Worm (Caenorhabditis elegans) whole organism, L1 larva: ENCODE results near the gene K08E5.5.

Experiments
- aly-2 ChIP-seq: fragments of 150-350 bp; optimal IDR thresholded peaks from 2 replicates; lab custom pipeline; 2014; ENCODE audit warnings: missing biosample characterization, missing genetic modification characterization
- ceh-63 ChIP-seq: fragments of 200-800 bp; sonication (Bioruptor generic); optimal IDR thresholded peaks from 2 replicates; lab custom pipeline; 2018; ENCODE audit warnings: mild to moderate bottlenecking, missing genetic modification characterization, missing compliant biosample characterization
- ceh-88 ChIP-seq: fragments of 200-800 bp; sonication (Bioruptor generic); IDR thresholded peaks from 2 replicates; pipeline ENCODE4 v1.3.6; 2022; ENCODE audit warnings: missing genetic modification characterization, missing compliant biosample characterization
- dsc-1 ChIP-seq: sonication (generic microtip); optimal IDR thresholded peaks from 2 replicates; lab custom pipeline; 2016; ENCODE audit warnings: mild to moderate bottlenecking, missing genetic modification characterization, missing compliant biosample characterization
- egl-13 ChIP-seq: sonication (generic microtip); optimal IDR thresholded peaks from 2 replicates; lab custom pipeline; 2016; ENCODE audit warnings: missing genotype, missing genetic modification reagents, missing genetic modification characterization, missing compliant biosample characterization
- elt-2 ChIP-seq: sonication (generic microtip); optimal IDR thresholded peaks from 2 replicates; lab custom pipeline; 2016; ENCODE audit warnings: missing genetic modification characterization, mild to moderate bottlenecking, inconsistent platforms, missing compliant biosample characterization, missing genetic modification reagents
- fkh-10 ChIP-seq: sonication (generic microtip); optimal IDR thresholded peaks from 2 replicates; lab custom pipeline; 2017; ENCODE audit warnings: missing biosample characterization, missing genetic modification reagents, missing genetic modification characterization
- fkh-4 ChIP-seq: sonication (generic microtip); optimal IDR thresholded peaks from 2 replicates; lab custom pipeline; 2016; ENCODE audit warnings: missing compliant biosample characterization, missing genetic modification characterization, borderline replicate concordance
- fkh-8 ChIP-seq: sonication (generic microtip); optimal IDR thresholded peaks from 2 replicates; lab custom pipeline; 2016; ENCODE audit warnings: mild to moderate bottlenecking, missing genetic modification characterization, missing compliant biosample characterization
- fos-1 ChIP-seq: fragments of 150-350 bp; optimal IDR thresholded peaks from 2 replicates; lab custom pipeline; 2014; ENCODE audit warnings: missing biosample characterization, missing genetic modification characterization
- grh-1 ChIP-seq: fragments of 200-800 bp; sonication (Bioruptor generic); IDR thresholded peaks from 2 replicates; pipeline ENCODE4 v1.3.6; 2022; ENCODE audit warnings: missing genetic modification reagents, missing genetic modification characterization, missing compliant biosample characterization
- hlh-17 ChIP-seq: fragments of 200-800 bp; sonication (Bioruptor generic); optimal IDR thresholded peaks from 2 replicates; lab custom pipeline; 2018; ENCODE audit warnings: missing genetic modification characterization, mild to moderate bottlenecking, missing compliant biosample characterization, moderate library complexity, borderline replicate concordance
- hpl-2 ChIP-seq: fragments of 150-350 bp; optimal IDR thresholded peaks from 2 replicates; lab custom pipeline; 2014; ENCODE audit warnings: missing biosample characterization, missing genetic modification reagents, missing genetic modification characterization
- isw-1 ChIP-seq: fragments of 200-800 bp; sonication (Bioruptor generic); IDR thresholded peaks from 2 replicates; pipeline ENCODE4 v1.3.6; 2022; ENCODE audit warnings: missing genetic modification characterization, missing compliant biosample characterization
- lin-13 ChIP-seq: fragments of 150-350 bp; optimal IDR thresholded peaks from 2 replicates; lab custom pipeline; 2014; ENCODE audit warnings: missing biosample characterization, missing genetic modification reagents, missing genetic modification characterization
- lin-15B ChIP-seq: fragments of 150-350 bp; sonication (generic microtip); optimal IDR thresholded peaks from 3 replicates; lab custom pipeline; 2014; ENCODE audit warnings: missing biosample characterization, missing genetic modification characterization
- lin-35 ChIP-seq, 2 experiments: fragments of 150-350 bp; optimal IDR thresholded peaks; 2 replicates each; lab custom pipeline; 2014; ENCODE audit warnings: missing biosample characterization in 2 of 2, missing genetic modification characterization in 2 of 2, missing genetic modification reagents in 2 of 2
- lin-39 ChIP-seq: fragments of 150-350 bp; optimal IDR thresholded peaks from 2 replicates; lab custom pipeline; 2014; ENCODE audit warnings: missing biosample characterization, missing genetic modification reagents, missing genetic modification characterization
- mab-9 ChIP-seq: fragments of 200-800 bp; sonication (Bioruptor generic); IDR thresholded peaks from 2 replicates; pipeline ENCODE4 v1.3.6; 2022; ENCODE audit warnings: missing genetic modification reagents, missing genetic modification characterization, missing compliant biosample characterization
- mef-2 ChIP-seq: fragments of 150-350 bp; optimal IDR thresholded peaks from 2 replicates; lab custom pipeline; 2014; ENCODE audit warnings: missing biosample characterization, missing genetic modification characterization
- nhr-47 ChIP-seq: sonication (generic microtip); optimal IDR thresholded peaks from 2 replicates; lab custom pipeline; 2016; ENCODE audit warnings: mild to moderate bottlenecking, missing genetic modification characterization, moderate library complexity, missing compliant biosample characterization
- nhr-71 ChIP-seq: sonication (generic microtip); optimal IDR thresholded peaks from 2 replicates; lab custom pipeline; 2016; ENCODE audit warnings: mild to moderate bottlenecking, missing genetic modification characterization, moderate library complexity, missing compliant biosample characterization
- rnt-1 ChIP-seq: sonication (generic microtip); optimal IDR thresholded peaks from 2 replicates; lab custom pipeline; 2016; ENCODE audit warnings: mild to moderate bottlenecking, missing genetic modification characterization, moderate library complexity, missing compliant biosample characterization
- sup-37 ChIP-seq: fragments of 200-800 bp; sonication (Bioruptor generic); optimal IDR thresholded peaks from 2 replicates; lab custom pipeline; 2018; ENCODE audit warnings: mild to moderate bottlenecking, missing genetic modification characterization, missing compliant biosample characterization
- swsn-7 ChIP-seq: sonication (generic microtip); optimal IDR thresholded peaks from 2 replicates; lab custom pipeline; 2016; ENCODE audit warnings: missing genetic modification characterization, missing compliant biosample characterization
- unc-62 ChIP-seq: fragments of 150-350 bp; optimal IDR thresholded peaks from 2 replicates; lab custom pipeline; 2014; ENCODE audit warnings: missing biosample characterization, missing genetic modification reagents, missing genetic modification characterization
- xbp-1 ChIP-seq: sonication (generic microtip); optimal IDR thresholded peaks from 2 replicates; lab custom pipeline; 2016; ENCODE audit warnings: missing genetic modification characterization, missing compliant biosample characterization
- zag-1 ChIP-seq: fragments of 150-350 bp; optimal IDR thresholded peaks from 2 replicates; lab custom pipeline; 2014; ENCODE audit warnings: missing biosample characterization, missing genetic modification characterization
- ztf-11 ChIP-seq, 2 experiments: sonication (generic microtip); optimal IDR thresholded peaks; 2 replicates each; lab custom pipeline; 2016 to 2017; ENCODE audit warnings: missing genetic modification characterization in 2 of 2, missing biosample characterization in 1 of 2, missing compliant biosample characterization in 1 of 2

Gene K08E5.5

DNA sequence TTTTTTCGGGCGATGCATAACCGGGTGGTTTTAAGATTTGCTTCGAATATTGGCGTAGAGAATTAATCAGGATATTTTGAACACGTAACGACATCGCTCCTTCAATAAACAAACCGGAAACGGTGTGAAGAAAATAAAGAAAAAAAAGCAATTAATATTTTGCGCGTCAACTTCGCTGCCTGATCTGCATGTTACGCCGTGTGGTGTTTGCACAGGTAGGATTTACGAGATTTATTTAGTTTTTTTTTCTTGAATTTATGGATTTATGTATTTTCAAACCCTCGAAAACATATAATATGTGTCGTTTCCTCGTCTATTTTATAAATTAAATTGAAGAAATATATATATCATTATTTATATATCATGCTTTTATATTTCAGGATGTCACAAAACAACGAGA lies 45.6 kb downstream of the K08E5.5 start, which contains the start of the genes ZK1128.1 and mett-10 (continued):
- TF ChIP-seq aly-2 (tag; lab: Kevin White, UChicago) (no peak), zag-1 (tag; lab: Kevin White, UChicago) (no peak), unc-62 (no peak), fkh-10 (GFP tag; lab: Kevin White, UChicago) (no peak), lin-15B (tag; lab: Kevin White, UChicago) (peak; percentile 4), mef-2 (tag; lab: Kevin White, UChicago) (no peak), hpl-2 (GFP tag; lab: Kevin White, UChicago) (no peak), ceh-88 (no peak), dsc-1 (tag; lab: Kevin White, UChicago) (no peak), isw-1 (GFP tag; lab: Robert Waterston, UW) (0 out of 2 replicates have a peak, but pooled peaks have one; percentile 6), lin-39 (tag; lab: Kevin White, UChicago) (no peak), mab-9 (GFP tag; lab: Robert Waterston, UW) (no peak), hlh-17 (GFP tag; lab: Kevin White, UChicago) (no peak), grh-1 (no peak), nhr-47 (tag; lab: Kevin White, UChicago) (peak; percentile 31), xbp-1 (tag; lab: Kevin White, UChicago) (peak; percentile 12), swsn-7 (no peak), nhr-71 (peak; percentile 34)

ce11 chrIII:10112958-10113357 lies 47.3 kb downstream of the K08E5.5 start, which contains the start of gene vps-29:
Gene vps-29 (minus strand): TSS chrIII:10113058.
- TF ChIP-seq fos-1 (tag; lab: Kevin White, UChicago) (no peak), fkh-8 (no peak), ceh-63 (GFP tag; lab: Kevin White, UChicago) (no peak), sup-37 (GFP tag; lab: Kevin White, UChicago) (no peak), rnt-1 (tag; lab: Kevin White, UChicago) (no peak), fkh-4 (tag; lab: Kevin White, UChicago) (no peak), ztf-11 (tag; optimal IDR thresholded peaks at IDR 0.05; lab: Kevin White, UChicago) (no peak), egl-13 (tag; lab: Kevin White, UChicago) (no peak), grh-1 (no peak), elt-2 (tag; lab: Kevin White, UChicago) (no peak), lin-35 (GFP tag; optimal IDR thresholded peaks at IDR 0.05; lab: Kevin White, UChicago) (no peak), lin-13 (no peak), fkh-10 (GFP tag; lab: Kevin White, UChicago) (no peak), unc-62 (no peak), aly-2 (tag; lab: Kevin White, UChicago) (no peak)
